Worm (Caenorhabditis elegans): Measurements from ENCODE around the gene rips-1.

DNA sequence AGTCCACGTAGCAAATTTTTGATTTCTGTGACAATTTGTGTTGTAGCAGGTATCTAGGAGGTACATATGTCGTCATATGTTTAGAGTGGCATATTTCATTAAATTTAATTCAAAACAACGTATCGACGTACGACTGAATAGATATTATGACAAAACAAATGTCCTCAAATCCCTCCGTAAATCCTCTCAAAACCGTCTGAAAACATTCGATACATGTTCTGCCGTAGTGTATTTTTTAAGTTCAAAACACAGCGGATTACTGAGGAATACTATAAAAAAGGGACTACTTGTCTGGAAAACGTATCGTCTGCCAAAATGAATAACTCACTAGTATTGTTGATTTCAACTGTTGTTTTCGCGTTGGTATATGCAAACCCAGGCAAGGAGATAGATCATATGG is 3.6 kb upstream of the rips-1 start, which contains the start of gene R08E5.4:
- TF ChIP-seq nhr-25 (tag; optimal IDR thresholded peaks at IDR 0.05; ENCODE audit: borderline replicate concordance, insufficient read depth) (no peak), nhr-237 (tag; optimal IDR thresholded peaks at IDR 0.05) (no peak), ceh-82 (tag; optimal IDR thresholded peaks at IDR 0.05) (no peak), skn-1 (tag; optimal IDR thresholded peaks at IDR 0.05) (no peak), Y5F2A.4 (GFP tag; optimal IDR thresholded peaks at IDR 0.05) (no peak), nhr-102 (tag; optimal IDR thresholded peaks at IDR 0.05) (no peak), lin-1 (GFP tag; IDR thresholded peaks at IDR 0.05) (no peak), nhr-76 (tag; optimal IDR thresholded peaks at IDR 0.05) (no peak)

Data from whole organism, L4 larva.